Fruit fly (Drosophila melanogaster): ENCODE data around the gene CG12883.

DNA sequence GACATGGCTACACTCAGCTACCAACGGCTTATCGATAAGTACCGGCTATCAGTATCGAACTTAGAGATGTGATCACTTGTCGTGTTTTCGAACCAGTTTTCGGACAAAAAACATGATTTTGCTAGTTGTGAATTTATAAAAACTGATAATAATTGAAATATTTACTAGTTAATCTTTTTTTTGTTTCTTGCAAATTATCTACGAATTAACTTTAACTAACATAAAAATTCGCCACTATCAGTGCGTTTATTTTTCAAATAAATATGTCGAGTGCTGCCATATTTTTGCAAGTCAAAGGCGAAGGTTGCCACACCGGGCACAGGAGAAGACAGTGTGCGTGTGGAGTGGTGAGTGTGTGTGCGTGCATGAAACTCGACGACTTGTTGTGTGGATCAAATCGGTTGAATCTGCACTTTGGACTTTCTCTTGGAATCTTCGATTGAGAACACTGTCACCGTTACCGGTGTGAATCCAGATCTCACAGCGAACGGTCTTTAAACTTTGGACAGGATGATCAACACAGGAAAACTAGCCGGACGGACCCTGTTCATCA lies 1.8 kb upstream of the CG12883 start, which contains the start of gene Hsdl2:
- peak; percentile 91 for TF ChIP-seq CG13204 (GFP tag; optimal IDR thresholded peaks at IDR 0.05)
- TF ChIP-seq CG12605 (GFP tag; IDR thresholded peaks at IDR 0.05), result peak; percentile 75
- TF ChIP-seq EcR (GFP tag; optimal IDR thresholded peaks at IDR 0.05), result no peak
- TF ChIP-seq CG9948 (tag; optimal IDR thresholded peaks at IDR 0.05), result no peak
- TF ChIP-seq CG32121 (GFP tag; IDR thresholded peaks at IDR 0.05), result peak; percentile 50; the same call in 1 of the 2 replicates

Data from whole organism, pupa.